Fruit fly (Drosophila melanogaster) S2 (cell line): ENCODE results near the gene NANS.
"Not testable (repeated sequence)": the region's sequence is repeated elsewhere in the genome, so short reads cannot be mapped to it uniquely, and the experiment has no call there.

ENCODE experiments used
- CG8478 ChIP-seq: fragments of >200 bp; optimal IDR thresholded peaks from 2 replicates; lab custom pipeline; 2018
- CTCF ChIP-seq, 2 experiments: fragments of >200 bp; optimal IDR thresholded peaks; 2 replicates each; lab custom pipeline; 2018

DNA sequence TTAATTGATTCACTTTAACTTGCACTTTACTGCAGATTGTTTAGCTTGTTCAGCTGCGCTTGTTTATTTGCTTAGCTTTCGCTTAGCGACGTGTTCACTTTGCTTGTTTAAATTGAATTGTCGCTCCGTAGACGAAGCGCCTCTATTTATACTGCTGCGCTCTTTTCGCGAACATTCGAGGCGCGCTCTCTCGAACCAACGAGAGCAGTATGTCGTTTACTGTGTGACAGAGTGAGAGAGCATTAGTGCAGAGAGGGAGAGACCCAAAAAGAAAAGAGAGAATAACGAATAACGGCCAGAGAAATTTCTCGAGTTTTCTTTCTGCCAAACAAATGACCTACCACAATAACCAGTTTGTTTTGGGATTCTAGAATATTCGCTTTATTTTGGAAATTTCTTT lies 41.3 kb downstream of the NANS start, which contains the start of gene Hsp70Ba:
- not testable (repeated sequence) for TF ChIP-seq CTCF (optimal IDR thresholded peaks at IDR 0.05; lab: Kevin White, UChicago); CG8478
